Worm (Caenorhabditis elegans): ENCODE data around the gene oxy-4.

- no peak for TF ChIP-seq ama-1 (optimal IDR thresholded peaks at IDR 0.05)
- TF ChIP-seq ceh-13 (GFP tag; optimal IDR thresholded peaks at IDR 0.05): no peak
Measured at ce11 chrIII:5171945-5172344, 13.4 kb upstream of the oxy-4 start, which contains the start of gene prp-19.
